Worm (Caenorhabditis elegans) whole organism, L4/young adult: ENCODE measurements around the gene C05D9.3.

Source experiments
- W03F9.2 ChIP-seq: fragments of 150-350 bp; optimal IDR thresholded peaks from 2 replicates; lab custom pipeline; 2014; ENCODE audit warnings: missing biosample characterization, missing genetic modification characterization
- dao-5 ChIP-seq: sonication (generic microtip); optimal IDR thresholded peaks from 2 replicates; lab custom pipeline; 2016; ENCODE audit warnings: missing genotype, missing genetic modification characterization, moderate library complexity, missing compliant biosample characterization
- him-1 ChIP-seq: sonication (generic microtip); optimal IDR thresholded peaks from 2 replicates; lab custom pipeline; 2016; ENCODE audit warnings: missing genotype, missing genetic modification reagents, missing genetic modification characterization, missing compliant biosample characterization

ce11 chrX:1064064-1064463 is 47.6 kb upstream of the C05D9.3 start:
- TF ChIP-seq W03F9.2, result no peak
- TF ChIP-seq him-1, result peak; percentile 84
- no peak for TF ChIP-seq dao-5 (tag; lab: Kevin White, UChicago)
